Worm (Caenorhabditis elegans): ENCODE measurements around the gene lep-2.
A peak's percentile ranks its signal among the peaks of the same experiment; 100 is the strongest.

lep-2 gene

DNA sequence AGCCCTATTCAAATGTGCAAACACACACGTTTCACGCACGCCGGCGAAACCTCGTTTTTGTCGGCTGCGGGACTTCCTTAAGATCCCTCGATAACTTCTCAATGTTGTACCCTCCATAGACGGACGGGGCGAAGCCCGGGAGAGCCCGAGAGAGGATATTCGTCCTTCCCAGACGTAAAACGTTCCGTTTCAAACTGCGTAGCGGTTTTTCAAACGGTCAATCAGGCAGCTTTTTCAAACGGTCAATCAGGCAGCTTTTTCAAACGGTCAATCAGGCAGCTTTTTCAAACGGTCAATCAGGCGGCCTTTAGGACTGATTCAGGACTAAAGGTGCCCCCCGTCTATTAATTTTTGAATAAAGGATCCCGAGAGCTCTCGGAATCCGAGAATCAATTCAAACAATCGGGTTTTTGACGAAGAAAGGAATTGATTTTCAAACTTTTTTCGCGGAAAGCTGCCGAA lies 871 bp upstream of the lep-2 start (continued):
- TF ChIP-seq unc-62 (GFP tag; optimal IDR thresholded peaks at IDR 0.05 in 1 of 2) (no peak), unc-62 (tag; optimal IDR thresholded peaks at IDR 0.05) (no peak), mxl-2 (GFP tag; conservative IDR thresholded peaks at IDR 0.05) (no peak), lin-38 (GFP tag; IDR thresholded peaks at IDR 0.05) (peak; percentile 88), snpc-1.2 (GFP tag; IDR thresholded peaks at IDR 0.05) (peak; percentile 74), tra-1 (GFP tag; IDR thresholded peaks at IDR 0.05) (no peak), aly-2 (tag; optimal IDR thresholded peaks at IDR 0.05) (no peak), tag-97 (GFP tag; IDR thresholded peaks at IDR 0.05) (no peak), mep-1 (tag; optimal IDR thresholded peaks at IDR 0.05) (peak; percentile 36), nhr-11 (tag; optimal IDR thresholded peaks at IDR 0.05) (no peak), nhr-76 (tag; optimal IDR thresholded peaks at IDR 0.05) (no peak), dmd-8 (GFP tag; IDR thresholded peaks at IDR 0.05) (no peak), ceh-32 (tag; optimal IDR thresholded peaks at IDR 0.05; ENCODE audit: poor library complexity) (no peak), nhr-25 (tag; optimal IDR thresholded peaks at IDR 0.05; ENCODE audit: borderline replicate concordance, insufficient read depth) (no peak), F49E8.2 (tag; optimal IDR thresholded peaks at IDR 0.05; ENCODE audit: borderline replicate concordance) (peak; percentile 94), nhr-10 (tag; optimal IDR thresholded peaks at IDR 0.05) (no peak), mxl-3 (GFP tag; optimal IDR thresholded peaks at IDR 0.05) (no peak), daf-12 (tag; optimal IDR thresholded peaks at IDR 0.05) (no peak), unc-39 (tag; optimal IDR thresholded peaks at IDR 0.05) (no peak), F37D6.2 (tag; optimal IDR thresholded peaks at IDR 0.05) (no peak), lin-15B (tag; optimal IDR thresholded peaks at IDR 0.05) (no peak), ceh-62 (tag; optimal IDR thresholded peaks at IDR 0.05) (no peak), lin-1 (GFP tag; IDR thresholded peaks at IDR 0.05) (peak; percentile 55; the same call in 1 of the 2 replicates), ctbp-1 (GFP tag; IDR thresholded peaks at IDR 0.05) (peak; percentile 41; the same call in 1 of the 2 replicates), R02D3.7 (tag; optimal IDR thresholded peaks at IDR 0.05) (peak; percentile 25), madf-5 (GFP tag; IDR thresholded peaks at IDR 0.05) (no peak), zip-11 (GFP tag; IDR thresholded peaks at IDR 0.05) (no peak), aha-1 (tag) (peak; percentile 96), Y5F2A.4 (GFP tag; optimal IDR thresholded peaks at IDR 0.05) (no peak), skn-1 (tag; optimal IDR thresholded peaks at IDR 0.05) (no peak), spr-1 (tag; optimal IDR thresholded peaks at IDR 0.05) (peak; percentile 51), nhr-77 (tag; optimal IDR thresholded peaks at IDR 0.05) (no peak), ZK337.2 (GFP tag; IDR thresholded peaks at IDR 0.05) (no peak), ama-1 (optimal IDR thresholded peaks at IDR 0.05) (peak; percentile 95), egl-43 (GFP tag; IDR thresholded peaks at IDR 0.05) (peak; percentile 71; the same call in 1 of the 2 replicates), cey-2 (tag; optimal IDR thresholded peaks at IDR 0.05; ENCODE audit: borderline replicate concordance, insufficient read depth) (no peak), nhr-42 (GFP tag; IDR thresholded peaks at IDR 0.05) (0 out of 2 replicates have a peak, but pooled peaks have one; percentile 23), daf-16 (GFP tag; optimal IDR thresholded peaks at IDR 0.05) (no peak), daf-16 (tag; optimal IDR thresholded peaks at IDR 0.05) (peak; percentile 30), mdl-1 (tag; optimal IDR thresholded peaks at IDR 0.05) (no peak), mdt-29 (GFP tag; IDR thresholded peaks at IDR 0.05) (peak; percentile 82), fos-1 (tag; optimal IDR thresholded peaks at IDR 0.05) (no peak), egl-27 (tag; optimal IDR thresholded peaks at IDR 0.05) (no peak), T20F7.1 (GFP tag; optimal IDR thresholded peaks at IDR 0.05) (no peak), duxl-1 (tag; optimal IDR thresholded peaks at IDR 0.05; ENCODE audit: poor library complexity) (peak; percentile 27), set-16 (GFP tag; IDR thresholded peaks at IDR 0.05) (peak; percentile 18; the same call in 1 of the 2 replicates), dpl-1 (GFP tag; optimal IDR thresholded peaks at IDR 0.05) (no peak), ces-1 (GFP tag; optimal IDR thresholded peaks at IDR 0.05) (no peak), ztf-11 (tag; optimal IDR thresholded peaks at IDR 0.05) (no peak), jun-1 (tag; optimal IDR thresholded peaks at IDR 0.05) (no peak), nhr-102 (tag; optimal IDR thresholded peaks at IDR 0.05) (peak; percentile 47), rbr-2 (tag; optimal IDR thresholded peaks at IDR 0.05) (no peak), snpc-4 (tag; optimal IDR thresholded peaks at IDR 0.05) (peak; percentile 79)

Measured in whole organism, L4 larva.